Fruit fly (Drosophila melanogaster): Measurements from ENCODE around the gene tio.

DNA sequence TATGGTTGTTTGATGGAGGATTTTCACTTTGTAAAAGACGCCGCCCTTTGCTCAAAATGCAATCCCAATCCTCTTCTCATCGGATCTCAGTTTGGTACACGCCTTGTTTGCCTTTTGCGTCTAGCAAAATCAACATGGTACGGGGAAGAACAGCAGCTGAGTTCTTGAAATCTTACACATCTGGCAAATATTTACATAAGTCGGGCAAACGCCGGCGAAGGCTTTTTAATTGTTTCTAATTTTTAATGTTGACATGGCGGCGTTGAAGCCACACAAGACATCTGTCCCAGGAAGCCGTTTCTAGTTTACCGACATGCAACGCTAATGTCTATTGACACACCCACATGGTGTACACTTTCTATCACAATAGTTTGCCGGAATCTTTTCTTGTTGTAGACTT, 17.9 kb downstream of the tio start:
- TF ChIP-seq usp (GFP tag; optimal IDR thresholded peaks at IDR 0.05) = no peak
- TF ChIP-seq crol (GFP tag; IDR thresholded peaks at IDR 0.05) = no peak

All from whole organism, embryonic.